Fruit fly (Drosophila melanogaster) S2 (cell line): ENCODE measurements around the gene mav.

Experiments used
- CG8478 ChIP-seq: fragments of >200 bp; optimal IDR thresholded peaks from 2 replicates; lab custom pipeline; 2018
- CTCF ChIP-seq, 2 experiments: fragments of >200 bp; optimal IDR thresholded peaks; 2 replicates each; lab custom pipeline; 2018

DNA sequence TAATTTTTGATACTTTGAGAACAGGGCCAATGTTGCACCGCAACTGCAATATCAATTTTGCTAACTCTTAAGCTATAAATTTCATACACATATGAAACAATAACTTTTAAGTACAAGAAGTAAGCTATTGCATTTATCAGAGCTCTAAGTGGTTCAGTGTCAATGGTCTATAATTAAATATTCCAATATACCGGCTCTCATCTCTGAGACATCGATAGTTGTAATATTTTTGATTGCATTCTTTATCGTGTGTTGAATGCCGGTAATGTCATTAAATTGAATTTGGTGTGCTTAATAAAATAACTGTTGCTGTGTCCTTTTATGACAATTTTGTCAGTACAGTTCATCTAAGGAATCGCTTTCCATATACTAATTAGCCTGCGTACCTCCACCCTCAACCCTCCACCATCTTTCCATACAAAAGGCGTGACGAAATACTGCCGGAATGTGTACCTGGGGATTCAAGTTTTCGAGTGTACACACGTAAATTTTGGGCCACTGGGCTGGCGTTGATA lies 45.1 kb upstream of the mav start, which contains the start of gene CG11360:
- TF ChIP-seq CG8478 (lab: Kevin White, UChicago), result no peak
- no peak for TF ChIP-seq CTCF (optimal IDR thresholded peaks at IDR 0.05; lab: Kevin White, UChicago)
